Fruit fly (Drosophila melanogaster) whole organism, wandering third instar larva: ENCODE data around the gene CG3224.

Experiments used
- Abd-B ChIP-seq: fragments of >200 bp; optimal IDR thresholded peaks from 2 replicates; lab custom pipeline; 2017; ENCODE audit warnings: missing biosample characterization, missing genetic modification characterization
- GATAd ChIP-seq: sonication (Bioruptor generic); optimal IDR thresholded peaks from 2 replicates; lab custom pipeline; 2016; ENCODE audit warnings: missing biosample characterization, missing genetic modification characterization
- HLH106 ChIP-seq: fragments of 200-800 bp; optimal IDR thresholded peaks from 3 replicates; lab custom pipeline; 2019; ENCODE audit warnings: missing biosample characterization, mild to moderate bottlenecking, missing genetic modification characterization, moderate library complexity
- Mio ChIP-seq: sonication (Bioruptor generic); optimal IDR thresholded peaks from 2 replicates; lab custom pipeline; 2016; ENCODE audit warnings: missing biosample characterization, missing genetic modification characterization
- foxo ChIP-seq, 2 experiments: fragments of 200-800 bp; sonication (Bioruptor generic); optimal IDR thresholded peaks; 2 replicates in 1 of 2; 3 replicates in 1 of 2; lab custom pipeline; 2016 to 2017; ENCODE audit warnings: missing biosample characterization in 2 of 2, missing genetic modification characterization in 2 of 2
- h ChIP-seq: fragments of 200-800 bp; sonication (Bioruptor generic); optimal IDR thresholded peaks from 3 replicates; lab custom pipeline; 2016; ENCODE audit warnings: missing biosample characterization, mild to moderate bottlenecking, missing genetic modification characterization
- pan ChIP-seq: fragments of >200 bp; optimal IDR thresholded peaks from 2 replicates; lab custom pipeline; 2017
- psq ChIP-seq: fragments of 200-800 bp; sonication (Bioruptor generic); optimal IDR thresholded peaks from 3 replicates; lab custom pipeline; 2017; ENCODE audit warnings: missing biosample characterization, mild to moderate bottlenecking, missing genetic modification characterization, moderate library complexity
- usp ChIP-seq: fragments of >200 bp; optimal IDR thresholded peaks from 2 replicates; lab custom pipeline; 2017; ENCODE audit warnings: missing biosample characterization, missing genetic modification characterization

dm6 chrX:6656626-6657558 is 4.4 kb downstream of the CG3224 start:
- TF ChIP-seq usp (GFP tag; lab: Kevin White, UChicago) (no peak), foxo (GFP tag; optimal IDR thresholded peaks at IDR 0.05; lab: Kevin White, UChicago) (peak in 1 of 2 experiments; percentile 44), Mio (GFP tag; lab: Kevin White, UChicago) (no peak), h (GFP tag; lab: Kevin White, UChicago) (peak; percentile 55), Abd-B (GFP tag; lab: Kevin White, UChicago) (no peak), GATAd (GFP tag; lab: Kevin White, UChicago) (no peak), HLH106 (tag; lab: Kevin White, UChicago) (peak; percentile 64), pan (lab: Kevin White, UChicago) (no peak), psq (GFP tag; lab: Kevin White, UChicago) (peak; percentile 17)
